Fruit fly (Drosophila melanogaster) whole organism, embryonic: Measurements from ENCODE around the gene spn-B.

Source experiments
- Adf1 ChIP-seq: fragments of 200-800 bp; sonication (Bioruptor generic); IDR thresholded peaks from 2 replicates; pipeline ENCODE4 v1.3.6; 2022; ENCODE audit warnings: missing biosample characterization, missing genetic modification characterization
- Atf-2 ChIP-seq: fragments of 200-800 bp; sonication (Bioruptor generic); optimal IDR thresholded peaks from 2 replicates; lab custom pipeline; 2016; ENCODE audit warnings: missing biosample characterization, missing genetic modification characterization
- CG10209 ChIP-seq: fragments of 200-800 bp; sonication (Bioruptor generic); optimal IDR thresholded peaks from 3 replicates; lab custom pipeline; 2017; ENCODE audit warnings: missing biosample characterization, mild to moderate bottlenecking, missing genetic modification characterization, missing genetic modification reagents
- CG1024 ChIP-seq: fragments of 200-800 bp; sonication (Bioruptor generic); IDR thresholded peaks from 2 replicates; pipeline ENCODE4 v1.3.6; 2022; ENCODE audit warnings: missing biosample characterization, missing genetic modification characterization
- CG12155 ChIP-seq: fragments of 200-800 bp; sonication (Bioruptor generic); optimal IDR thresholded peaks from 3 replicates; lab custom pipeline; 2016; ENCODE audit warnings: missing biosample characterization, missing genetic modification characterization
- CG12769 ChIP-seq: fragments of 200-800 bp; sonication (Bioruptor generic); optimal IDR thresholded peaks from 2 replicates; lab custom pipeline; 2019; ENCODE audit warnings: missing biosample characterization, mild to moderate bottlenecking, missing genetic modification characterization, moderate library complexity
- CG14667 ChIP-seq: fragments of 200-800 bp; sonication (Bioruptor generic); IDR thresholded peaks from 2 replicates; pipeline ENCODE4 v1.3.6; 2022; ENCODE audit warnings: missing biosample characterization, missing genetic modification characterization
- CG15269 ChIP-seq: fragments of 200-800 bp; sonication (Bioruptor generic); optimal IDR thresholded peaks from 2 replicates; lab custom pipeline; 2018; ENCODE audit warnings: missing biosample characterization, mild to moderate bottlenecking, missing genetic modification characterization, moderate library complexity
- CG15601 ChIP-seq: fragments of 200-800 bp; sonication (Bioruptor generic); optimal IDR thresholded peaks from 3 replicates; lab custom pipeline; 2019; ENCODE audit warnings: missing biosample characterization, mild to moderate bottlenecking, missing genetic modification characterization, moderate library complexity
- CG16813 ChIP-seq: fragments of 200-800 bp; sonication (Bioruptor generic); IDR thresholded peaks from 3 replicates; pipeline ENCODE4 v1.3.6; 2022; ENCODE audit warnings: missing biosample characterization, missing genetic modification characterization; ENCODE audit not compliant: partially characterized antibody
- CG17385 ChIP-seq: fragments of 200-800 bp; sonication (Bioruptor generic); optimal IDR thresholded peaks from 3 replicates; lab custom pipeline; 2018; ENCODE audit warnings: missing biosample characterization, mild to moderate bottlenecking, missing genetic modification characterization
- CG1832 ChIP-seq: fragments of 200-800 bp; sonication (Bioruptor generic); optimal IDR thresholded peaks from 2 replicates; lab custom pipeline; 2017; ENCODE audit warnings: missing biosample characterization, mild to moderate bottlenecking, missing genetic modification characterization, inconsistent platforms
- CG18619 ChIP-seq: fragments of 200-800 bp; sonication (Bioruptor generic); optimal IDR thresholded peaks from 3 replicates; lab custom pipeline; 2017; ENCODE audit warnings: missing biosample characterization, mild to moderate bottlenecking, missing genetic modification characterization
- CG4707 ChIP-seq: fragments of 200-800 bp; sonication (Bioruptor generic); optimal IDR thresholded peaks from 2 replicates; lab custom pipeline; 2018; ENCODE audit warnings: missing biosample characterization, mild to moderate bottlenecking, missing genetic modification characterization, moderate library complexity
- CG4854 ChIP-seq: fragments of 200-800 bp; sonication (Bioruptor generic); optimal IDR thresholded peaks from 2 replicates; lab custom pipeline; 2016; ENCODE audit warnings: missing biosample characterization, missing genetic modification characterization, inconsistent platforms
- CG6175 ChIP-seq: fragments of 200-800 bp; sonication (Bioruptor generic); IDR thresholded peaks from 3 replicates; pipeline ENCODE4 v1.3.6; 2022; ENCODE audit warnings: missing biosample characterization, missing genetic modification characterization
- CG6272 ChIP-seq: fragments of 200-800 bp; sonication (Bioruptor generic); IDR thresholded peaks from 2 replicates; pipeline ENCODE4 v1.3.6; 2022; ENCODE audit warnings: missing biosample characterization, missing genetic modification characterization
- CG7372 ChIP-seq: fragments of 200-800 bp; sonication (Bioruptor generic); IDR thresholded peaks from 2 replicates; pipeline ENCODE4 v1.3.6; 2022; ENCODE audit warnings: missing biosample characterization, missing genetic modification characterization
- CG7745 ChIP-seq: fragments of 200-800 bp; sonication (Bioruptor generic); optimal IDR thresholded peaks from 2 replicates; lab custom pipeline; 2018; ENCODE audit warnings: missing biosample characterization, mild to moderate bottlenecking, missing genetic modification characterization, moderate library complexity
- CG8290 ChIP-seq, 3 experiments: fragments of 200-800 bp; sonication (Bioruptor generic); optimal IDR thresholded peaks; 2 replicates each; lab custom pipeline; 2016 to 2019; ENCODE audit warnings: missing biosample characterization in 3 of 3, missing genetic modification characterization in 3 of 3, mild to moderate bottlenecking in 2 of 3, moderate library complexity in 1 of 3
- CoRest ChIP-seq: fragments of 200-800 bp; sonication (Bioruptor generic); optimal IDR thresholded peaks from 3 replicates; lab custom pipeline; 2018; ENCODE audit warnings: missing biosample characterization, mild to moderate bottlenecking, missing genetic modification characterization, moderate library complexity
- CrebB ChIP-seq: fragments of 200-800 bp; sonication (Bioruptor generic); optimal IDR thresholded peaks from 3 replicates; lab custom pipeline; 2018; ENCODE audit warnings: missing biosample characterization, mild to moderate bottlenecking, missing genetic modification characterization
- Eip74EF ChIP-seq, 2 experiments: fragments of 200-800 bp in 1 of 2; fragments of >200 bp in 1 of 2; sonication (Bioruptor generic) in 1 of 2; optimal IDR thresholded peaks; 2 replicates each; lab custom pipeline; 2017 to 2019; ENCODE audit warnings: missing biosample characterization in 2 of 2, missing genetic modification characterization in 2 of 2, mild to moderate bottlenecking in 1 of 2, moderate library complexity in 1 of 2
- H2.0 ChIP-seq: fragments of 200-800 bp; sonication (Bioruptor generic); IDR thresholded peaks from 2 replicates; pipeline ENCODE4 v1.3.6; 2022; ENCODE audit warnings: missing biosample characterization, missing genetic modification characterization
- MESR4 ChIP-seq: fragments of 200-800 bp; sonication (Bioruptor generic); optimal IDR thresholded peaks from 2 replicates; lab custom pipeline; 2018; ENCODE audit warnings: missing biosample characterization, mild to moderate bottlenecking, missing genetic modification characterization, moderate library complexity
- MTF-1 ChIP-seq: fragments of 200-800 bp; sonication (Bioruptor generic); optimal IDR thresholded peaks from 2 replicates; lab custom pipeline; 2018; ENCODE audit warnings: missing biosample characterization, mild to moderate bottlenecking, missing genetic modification characterization, borderline replicate concordance
- Med ChIP-seq: fragments of 200-800 bp; sonication (Bioruptor generic); peaks from one replicate; lab custom pipeline; 2016; ENCODE audit warnings: missing biosample characterization, missing genetic modification characterization, mild to moderate bottlenecking, inconsistent platforms, moderate library complexity
- Myb ChIP-seq: fragments of 200-800 bp; sonication (Bioruptor generic); optimal IDR thresholded peaks from 2 replicates; lab custom pipeline; 2016; ENCODE audit warnings: missing biosample characterization, missing genetic modification characterization
- Opbp ChIP-seq: fragments of 200-800 bp; sonication (Bioruptor generic); IDR thresholded peaks from 3 replicates; pipeline ENCODE4 v1.3.6; 2022; ENCODE audit warnings: missing biosample characterization, missing genetic modification characterization; ENCODE audit not compliant: partially characterized antibody
- Rfx ChIP-seq: fragments of 200-800 bp; sonication (Bioruptor generic); IDR thresholded peaks from 2 replicates; pipeline ENCODE4 v1.3.6; 2022; ENCODE audit warnings: missing biosample characterization, missing genetic modification characterization
- Spps ChIP-seq: fragments of 200-800 bp; sonication (Bioruptor generic); optimal IDR thresholded peaks from 2 replicates; lab custom pipeline; 2018; ENCODE audit warnings: missing biosample characterization, mild to moderate bottlenecking, missing genetic modification characterization
- bab2 ChIP-seq: fragments of 200-800 bp; sonication (Bioruptor generic); optimal IDR thresholded peaks from 2 replicates; lab custom pipeline; 2016; ENCODE audit warnings: missing biosample characterization, missing genetic modification characterization
- cg ChIP-seq: fragments of 200-800 bp; sonication (Bioruptor generic); optimal IDR thresholded peaks from 3 replicates; lab custom pipeline; 2019; ENCODE audit warnings: missing biosample characterization, mild to moderate bottlenecking, missing genetic modification characterization, moderate library complexity
- chn ChIP-seq: fragments of 200-800 bp; sonication (Bioruptor generic); optimal IDR thresholded peaks from 2 replicates; lab custom pipeline; 2016; ENCODE audit warnings: missing biosample characterization, missing genetic modification characterization
- dysf ChIP-seq: fragments of 200-800 bp; sonication (Bioruptor generic); IDR thresholded peaks from 3 replicates; pipeline ENCODE4 v1.3.6; 2022; ENCODE audit warnings: missing biosample characterization, missing genetic modification characterization
- ems ChIP-seq: fragments of 200-800 bp; sonication (Bioruptor generic); optimal IDR thresholded peaks from 3 replicates; lab custom pipeline; 2016; ENCODE audit warnings: missing biosample characterization, missing genetic modification characterization
- ewg ChIP-seq: fragments of 200-800 bp; sonication (Bioruptor generic); optimal IDR thresholded peaks from 3 replicates; lab custom pipeline; 2017; ENCODE audit warnings: mild to moderate bottlenecking, missing biosample characterization, missing genetic modification reagents, missing genetic modification characterization
- fu2 ChIP-seq: fragments of 200-800 bp; sonication (Bioruptor generic); optimal IDR thresholded peaks from 2 replicates; lab custom pipeline; 2016; ENCODE audit warnings: missing biosample characterization, missing genetic modification characterization
- grau ChIP-seq: fragments of 200-800 bp; optimal IDR thresholded peaks from 3 replicates; lab custom pipeline; 2019; ENCODE audit warnings: missing biosample characterization, mild to moderate bottlenecking, missing genetic modification characterization, moderate library complexity
- kay ChIP-seq: fragments of 200-800 bp; sonication (Bioruptor generic); optimal IDR thresholded peaks from 2 replicates; lab custom pipeline; 2016; ENCODE audit warnings: missing biosample characterization, missing genetic modification characterization
- lab ChIP-seq: fragments of 200-800 bp; sonication (Bioruptor generic); optimal IDR thresholded peaks from 3 replicates; lab custom pipeline; 2017; ENCODE audit warnings: missing biosample characterization, missing genetic modification characterization, mild to moderate bottlenecking, moderate library complexity, missing genetic modification reagents
- mirr ChIP-seq: fragments of 200-800 bp; sonication (Bioruptor generic); optimal IDR thresholded peaks from 3 replicates; lab custom pipeline; 2018; ENCODE audit warnings: missing biosample characterization, mild to moderate bottlenecking, missing genetic modification characterization
- oc ChIP-seq: fragments of 200-800 bp; sonication (Bioruptor generic); optimal IDR thresholded peaks from 2 replicates; lab custom pipeline; 2018; ENCODE audit warnings: missing biosample characterization, mild to moderate bottlenecking, missing genetic modification characterization, moderate library complexity
- row ChIP-seq: fragments of 200-800 bp; sonication (Bioruptor generic); IDR thresholded peaks from 3 replicates; pipeline ENCODE4 v1.3.6; 2022; ENCODE audit warnings: missing biosample characterization, missing genetic modification characterization
- schlank ChIP-seq: fragments of 200-800 bp; sonication (Bioruptor generic); optimal IDR thresholded peaks from 2 replicates; lab custom pipeline; 2018; ENCODE audit warnings: missing biosample characterization, mild to moderate bottlenecking, missing genetic modification characterization
- sd ChIP-seq: fragments of 200-800 bp; sonication (Bioruptor generic); optimal IDR thresholded peaks from 3 replicates; lab custom pipeline; 2018; ENCODE audit warnings: missing biosample characterization, mild to moderate bottlenecking, missing genetic modification characterization, moderate library complexity
- slbo ChIP-seq: fragments of 200-800 bp; sonication (Bioruptor generic); IDR thresholded peaks from 2 replicates; pipeline ENCODE4 v1.3.6; 2022; ENCODE audit warnings: missing biosample characterization, missing genetic modification characterization
- sug ChIP-seq: fragments of 200-800 bp; optimal IDR thresholded peaks from 2 replicates; lab custom pipeline; 2019; ENCODE audit warnings: missing biosample characterization, mild to moderate bottlenecking, missing genetic modification characterization, moderate library complexity

Gene spn-B

DNA sequence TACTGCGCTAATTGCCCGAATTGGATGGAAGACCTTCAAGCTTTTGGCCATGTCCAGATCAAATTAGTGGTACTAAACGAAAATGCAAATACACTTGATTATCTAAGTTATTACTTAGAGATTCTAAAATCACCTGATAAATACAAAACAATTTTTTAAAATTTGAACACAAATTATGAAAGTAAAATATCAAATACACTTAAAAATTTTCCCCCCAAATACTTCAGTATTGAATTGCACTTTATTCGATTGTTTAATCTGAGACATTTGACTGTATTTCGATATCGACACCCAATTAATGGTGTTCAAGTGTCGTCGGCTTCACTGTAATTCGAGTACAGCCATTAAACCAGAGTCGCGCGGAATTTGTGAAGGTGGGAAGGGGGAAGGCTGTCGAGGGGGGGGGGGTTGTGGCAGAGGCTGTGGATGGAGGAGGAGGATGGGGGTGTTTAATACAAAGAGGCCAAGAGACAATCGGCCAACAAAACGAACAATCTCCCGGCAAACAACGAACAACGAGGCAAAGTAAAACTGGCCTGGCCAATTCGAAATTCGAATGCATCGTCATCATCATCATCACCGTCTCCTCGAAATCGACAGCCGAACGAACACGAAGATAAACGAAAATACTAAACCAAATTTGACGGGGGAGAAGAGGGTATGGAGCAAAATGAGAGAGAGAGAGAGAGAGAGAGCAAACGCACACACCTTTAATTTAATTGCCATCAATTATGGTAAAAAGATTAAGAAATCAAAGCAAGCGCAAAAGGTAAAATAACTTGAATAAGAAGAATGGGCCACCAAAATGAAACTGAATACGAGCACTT lies 45.4 kb upstream of the spn-B start (continued):
- TF ChIP-seq Opbp (GFP tag; lab: Robert Waterston, UW) (no peak), MTF-1 (GFP tag; lab: Kevin White, UChicago) (no peak), CG12769 (tag; lab: Kevin White, UChicago) (peak; percentile 33), row (GFP tag; lab: Robert Waterston, UW) (peak; percentile 10; the same call in 1 of the 3 replicates), sd (peak; percentile 85), CG16813 (GFP tag; lab: Robert Waterston, UW) (no peak), CG7745 (tag; lab: Kevin White, UChicago) (peak; percentile 24), CG15601 (tag; lab: Kevin White, UChicago) (no peak), CG12155 (GFP tag; lab: Kevin White, UChicago) (no peak), CG6175 (GFP tag; lab: Robert Waterston, UW) (0 out of 3 replicates have a peak, but pooled peaks have one; percentile 22), schlank (tag; lab: Kevin White, UChicago) (no peak), lab (GFP tag; lab: Kevin White, UChicago) (peak; percentile 16), CG1832 (GFP tag; lab: Kevin White, UChicago) (peak; percentile 77), Rfx (0 out of 2 replicates have a peak, but pooled peaks have one; percentile 6), CG18619 (GFP tag; lab: Kevin White, UChicago) (no peak), Atf-2 (GFP tag; lab: Kevin White, UChicago) (no peak), Myb (GFP tag; lab: Kevin White, UChicago) (no peak), sug (tag; lab: Kevin White, UChicago) (no peak), mirr (peak; percentile 22), CG4854 (no peak), CG17385 (GFP tag; lab: Kevin White, UChicago) (peak; percentile 40), grau (tag; lab: Kevin White, UChicago) (peak; percentile 54), Spps (tag; lab: Kevin White, UChicago) (no peak), oc (peak; percentile 51), slbo (GFP tag; lab: Robert Waterston, UW) (0 out of 2 replicates have a peak, but pooled peaks have one; percentile 10), cg (GFP tag; lab: Kevin White, UChicago) (peak; percentile 74), H2.0 (GFP tag; lab: Robert Waterston, UW) (no peak), CoRest (no peak), CG8290 (GFP tag; optimal IDR thresholded peaks at IDR 0.05; lab: Kevin White, UChicago) (no peak), CG8290 (tag; optimal IDR thresholded peaks at IDR 0.05; lab: Kevin White, UChicago) (peak in 1 of 2 experiments; percentile 9), CrebB (tag; lab: Kevin White, UChicago) (no peak), ems (GFP tag; lab: Kevin White, UChicago) (no peak), CG1024 (GFP tag; lab: Robert Waterston, UW) (no peak), CG4707 (GFP tag; lab: Kevin White, UChicago) (no peak), Adf1 (GFP tag; lab: Robert Waterston, UW) (no peak), bab2 (GFP tag; lab: Kevin White, UChicago) (no peak), kay (GFP tag; lab: Kevin White, UChicago) (no peak)
- TF ChIP-seq, all 482 proteins: peak for 24

DNA sequence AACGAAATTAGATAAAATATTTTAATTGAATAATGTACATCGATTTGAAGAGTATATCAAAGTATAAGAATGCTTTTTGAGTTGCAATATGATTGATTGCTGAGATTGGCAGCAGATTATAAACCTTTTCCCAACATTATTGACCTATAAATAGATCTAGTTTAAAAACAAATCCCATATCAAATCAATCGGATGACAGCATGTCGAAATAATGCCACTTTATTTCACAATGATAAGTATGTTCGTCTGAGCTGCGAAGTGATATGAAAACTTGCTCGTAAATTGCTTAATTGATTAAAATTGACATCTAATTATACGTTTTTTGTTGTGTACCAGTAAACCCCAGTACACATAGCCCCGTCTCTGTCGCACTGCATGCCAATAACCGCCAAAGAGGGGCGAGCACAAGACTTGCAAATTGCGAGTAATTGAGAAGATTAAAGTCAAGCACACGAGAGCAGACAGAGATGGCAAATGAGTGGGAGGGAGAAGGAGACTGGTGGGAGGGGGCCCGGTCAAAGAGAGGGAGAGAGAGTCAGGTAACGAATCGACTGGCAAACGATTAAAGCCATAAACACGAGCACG lies 44.7 kb upstream of the spn-B start:
- TF ChIP-seq CG14667 (GFP tag; lab: Robert Waterston, UW) (no peak), fu2 (peak; percentile 62), CG6272 (GFP tag; lab: Robert Waterston, UW) (no peak; the same call in 1 of the 2 replicates), Eip74EF (GFP tag; optimal IDR thresholded peaks at IDR 0.05; lab: Kevin White, UChicago) (peak in 1 of 2 experiments; percentile 18), CG10209 (GFP tag; lab: Kevin White, UChicago) (peak; percentile 68), ewg (GFP tag; lab: Kevin White, UChicago) (peak; percentile 6), MESR4 (GFP tag; lab: Kevin White, UChicago) (no peak), CG15269 (peak; percentile 47), chn (peak; percentile 1), Med (GFP tag; lab: Kevin White, UChicago) (peak; percentile 80), CG7372 (GFP tag; lab: Robert Waterston, UW) (no peak), dysf (GFP tag; lab: Robert Waterston, UW) (no peak)
